Worm (Caenorhabditis elegans): ENCODE results near the gene coq-2.

ce11 chrIII:6935269-6936017, at the start of gene coq-2, which contains the start of gene F57B9.8:
- TF ChIP-seq blmp-1 (tag; optimal IDR thresholded peaks at IDR 0.05), result no peak
- no peak for TF ChIP-seq nhr-237 (tag; optimal IDR thresholded peaks at IDR 0.05)
- TF ChIP-seq snpc-4 (tag; optimal IDR thresholded peaks at IDR 0.05), result no peak
- no peak for TF ChIP-seq unc-39 (tag; optimal IDR thresholded peaks at IDR 0.05)
- TF ChIP-seq mep-1 (tag; optimal IDR thresholded peaks at IDR 0.05), result no peak
- no peak for TF ChIP-seq nhr-12 (tag; optimal IDR thresholded peaks at IDR 0.05)
- TF ChIP-seq pha-4 (tag; optimal IDR thresholded peaks at IDR 0.05), result no peak
- no peak for TF ChIP-seq mls-2 (tag; optimal IDR thresholded peaks at IDR 0.05)
- TF ChIP-seq lsy-2 (tag; optimal IDR thresholded peaks at IDR 0.05), result no peak
- TF ChIP-seq elt-3 (tag; optimal IDR thresholded peaks at IDR 0.05), result no peak
- no peak for TF ChIP-seq ztf-11 (tag; optimal IDR thresholded peaks at IDR 0.05)
- TF ChIP-seq ces-1 (GFP tag; optimal IDR thresholded peaks at IDR 0.05), result no peak
- TF ChIP-seq cnd-1 (tag; optimal IDR thresholded peaks at IDR 0.05), result no peak
